Worm (Caenorhabditis elegans) whole organism, L4 larva: ENCODE measurements around the gene Y54G2A.28.
"Not testable (repeated sequence)": the region's sequence is repeated elsewhere in the genome, so short reads cannot be mapped to it uniquely, and the experiment has no call there.

Experiments used
- F37D6.2 ChIP-seq: sonication (generic microtip); optimal IDR thresholded peaks from 2 replicates; lab custom pipeline; 2016; ENCODE audit warnings: mild to moderate bottlenecking, missing genetic modification characterization, missing compliant biosample characterization
- F44E2.7 ChIP-seq: fragments of 200-800 bp; sonication (Bioruptor generic); IDR thresholded peaks from 2 replicates; pipeline ENCODE4 v2.1.2; 2022; ENCODE audit warnings: missing genetic modification characterization, missing compliant biosample characterization
- F49E8.2 ChIP-seq: sonication (generic microtip); optimal IDR thresholded peaks from 2 replicates; lab custom pipeline; 2016; ENCODE audit warnings: missing compliant biosample characterization, mild to moderate bottlenecking, missing genetic modification characterization, borderline replicate concordance
- T26A8.4 ChIP-seq: fragments of 200-800 bp; sonication (Bioruptor generic); IDR thresholded peaks from 2 replicates; pipeline ENCODE4 v1.3.6; 2022; ENCODE audit warnings: missing genetic modification characterization, missing compliant biosample characterization
- Y105C5A.15 ChIP-seq: fragments of 200-800 bp; sonication (Bioruptor generic); IDR thresholded peaks from 2 replicates; pipeline ENCODE4 v1.3.6; 2022; ENCODE audit warnings: missing genetic modification characterization, missing compliant biosample characterization
- Y5F2A.4 ChIP-seq: fragments of 200-800 bp; sonication (Bioruptor generic); optimal IDR thresholded peaks from 2 replicates; lab custom pipeline; 2018; ENCODE audit warnings: mild to moderate bottlenecking, missing genetic modification characterization, missing compliant biosample characterization
- Y75B8A.6 ChIP-seq: fragments of 200-800 bp; sonication (Bioruptor generic); IDR thresholded peaks from 2 replicates; pipeline ENCODE4 v1.3.6; 2022; ENCODE audit warnings: missing genetic modification reagents, missing genetic modification characterization, missing compliant biosample characterization
- ZK337.2 ChIP-seq: fragments of 200-800 bp; sonication (Bioruptor generic); IDR thresholded peaks from 2 replicates; pipeline ENCODE4 v1.3.6; 2022; ENCODE audit warnings: missing genetic modification reagents, missing genetic modification characterization, missing compliant biosample characterization
- ZK546.5 ChIP-seq, 2 experiments: sonication (generic microtip); optimal IDR thresholded peaks; 2 replicates each; lab custom pipeline; 2017; ENCODE audit warnings: missing biosample characterization in 2 of 2, missing genetic modification characterization in 2 of 2
- ama-1 ChIP-seq: fragments of 150-350 bp; optimal IDR thresholded peaks from 2 replicates; lab custom pipeline; 2014; ENCODE audit warnings: inconsistent platforms, mixed read lengths
- arid-1 ChIP-seq: fragments of 200-800 bp; sonication (Bioruptor generic); conservative IDR thresholded peaks from 2 replicates; pipeline ENCODE4 v1.3.6; 2022; ENCODE audit warnings: missing genetic modification reagents, missing genetic modification characterization, missing compliant biosample characterization
- ceh-44 ChIP-seq: fragments of 200-800 bp; sonication (Bioruptor generic); IDR thresholded peaks from 2 replicates; pipeline ENCODE4 v1.3.6; 2022; ENCODE audit warnings: missing genetic modification reagents, missing genetic modification characterization, missing compliant biosample characterization
- ctbp-1 ChIP-seq: fragments of 200-800 bp; sonication (Bioruptor generic); IDR thresholded peaks from 2 replicates; pipeline ENCODE4 v1.3.6; 2022; ENCODE audit warnings: missing genetic modification reagents, missing genetic modification characterization, missing compliant biosample characterization
- daf-8 ChIP-seq: fragments of 200-800 bp; sonication (Bioruptor generic); IDR thresholded peaks from 2 replicates; pipeline ENCODE4 v1.3.6; 2022; ENCODE audit warnings: missing genetic modification characterization, missing compliant biosample characterization
- dmd-6 ChIP-seq: fragments of 200-800 bp; sonication (Bioruptor generic); IDR thresholded peaks from 2 replicates; pipeline ENCODE4 v1.3.6; 2022; ENCODE audit warnings: missing genetic modification reagents, missing genetic modification characterization, missing compliant biosample characterization
- dmd-8 ChIP-seq: fragments of 200-800 bp; sonication (Bioruptor generic); IDR thresholded peaks from 2 replicates; pipeline ENCODE4 v1.3.6; 2022; ENCODE audit warnings: missing genetic modification characterization, missing compliant biosample characterization
- dpl-1 ChIP-seq: fragments of 150-350 bp; optimal IDR thresholded peaks from 2 replicates; lab custom pipeline; 2014; ENCODE audit warnings: missing biosample characterization, missing genetic modification reagents, missing genetic modification characterization
- duxl-1 ChIP-seq: sonication (generic microtip); optimal IDR thresholded peaks from 2 replicates; lab custom pipeline; 2016; ENCODE audit warnings: mild to moderate bottlenecking, missing genetic modification characterization, moderate library complexity, missing compliant biosample characterization; ENCODE audit not compliant: poor library complexity
- hmg-1.1 ChIP-seq: fragments of 200-800 bp; sonication (Bioruptor generic); IDR thresholded peaks from 2 replicates; pipeline ENCODE4 v1.3.6; 2022; ENCODE audit warnings: missing genetic modification reagents, missing genetic modification characterization, missing compliant biosample characterization
- lim-7 ChIP-seq: fragments of 200-800 bp; sonication (Bioruptor generic); IDR thresholded peaks from 2 replicates; pipeline ENCODE4 v1.3.6; 2022; ENCODE audit warnings: missing genetic modification characterization, missing compliant biosample characterization
- lin-1 ChIP-seq: fragments of 200-800 bp; sonication (Bioruptor generic); IDR thresholded peaks from 2 replicates; pipeline ENCODE4 v1.3.6; 2022; ENCODE audit warnings: missing genetic modification reagents, missing genetic modification characterization, missing compliant biosample characterization
- lin-13 ChIP-seq: fragments of 150-350 bp; optimal IDR thresholded peaks from 2 replicates; lab custom pipeline; 2014; ENCODE audit warnings: missing biosample characterization, missing genetic modification reagents, missing genetic modification characterization
- lin-15B ChIP-seq: fragments of 150-350 bp; sonication (generic microtip); optimal IDR thresholded peaks from 3 replicates; lab custom pipeline; 2014; ENCODE audit warnings: missing biosample characterization, missing genetic modification characterization
- lin-29 ChIP-seq: fragments of 200-800 bp; sonication (Bioruptor generic); IDR thresholded peaks from 2 replicates; pipeline ENCODE4 v1.3.6; 2022; ENCODE audit warnings: missing genetic modification reagents, missing genetic modification characterization, missing compliant biosample characterization
- lin-38 ChIP-seq: fragments of 200-800 bp; sonication (Bioruptor generic); IDR thresholded peaks from 2 replicates; pipeline ENCODE4 v1.3.6; 2022; ENCODE audit warnings: missing genetic modification reagents, missing genetic modification characterization, missing compliant biosample characterization
- lir-3 ChIP-seq: sonication (generic microtip); optimal IDR thresholded peaks from 2 replicates; lab custom pipeline; 2016; ENCODE audit warnings: mild to moderate bottlenecking, missing genetic modification characterization, missing compliant biosample characterization
- madf-5 ChIP-seq, 2 experiments: fragments of 200-800 bp; sonication (Bioruptor generic); IDR thresholded peaks; 2 replicates each; pipeline ENCODE4 v1.3.6; 2022; ENCODE audit warnings: missing compliant biosample characterization in 2 of 2, missing genetic modification characterization in 2 of 2
- madf-9 ChIP-seq: fragments of 200-800 bp; sonication (Bioruptor generic); conservative IDR thresholded peaks from 2 replicates; pipeline ENCODE4 v1.3.6; 2022; ENCODE audit warnings: missing genetic modification reagents, missing genetic modification characterization, missing compliant biosample characterization
- mdt-29 ChIP-seq: fragments of 200-800 bp; sonication (Bioruptor generic); IDR thresholded peaks from 2 replicates; pipeline ENCODE4 v1.3.6; 2022; ENCODE audit warnings: missing genetic modification reagents, missing genetic modification characterization, missing compliant biosample characterization
- mep-1 ChIP-seq: fragments of 150-350 bp; sonication (generic microtip); optimal IDR thresholded peaks from 3 replicates; lab custom pipeline; 2014; ENCODE audit warnings: missing biosample characterization, missing genetic modification characterization
- mes-2 ChIP-seq: sonication (generic microtip); optimal IDR thresholded peaks from 2 replicates; lab custom pipeline; 2016; ENCODE audit warnings: missing genotype, mild to moderate bottlenecking, missing genetic modification characterization, missing compliant biosample characterization; ENCODE audit not compliant: poor library complexity, severe bottlenecking
- nhr-10 ChIP-seq: fragments of 150-350 bp; optimal IDR thresholded peaks from 2 replicates; lab custom pipeline; 2014; ENCODE audit warnings: missing biosample characterization, missing genetic modification characterization
- nhr-102 ChIP-seq: sonication (generic microtip); optimal IDR thresholded peaks from 2 replicates; lab custom pipeline; 2016; ENCODE audit warnings: mild to moderate bottlenecking, missing genetic modification characterization, moderate library complexity, missing compliant biosample characterization
- nhr-111 ChIP-seq: fragments of 200-800 bp; sonication (Bioruptor generic); optimal IDR thresholded peaks from 2 replicates; lab custom pipeline; 2018; ENCODE audit warnings: mild to moderate bottlenecking, missing genetic modification characterization, missing compliant biosample characterization
- nhr-42 ChIP-seq: fragments of 200-800 bp; sonication (Bioruptor generic); IDR thresholded peaks from 2 replicates; pipeline ENCODE4 v1.3.6; 2022; ENCODE audit warnings: missing genetic modification characterization, missing compliant biosample characterization
- nhr-48 ChIP-seq: sonication (generic microtip); optimal IDR thresholded peaks from 2 replicates; lab custom pipeline; 2016; ENCODE audit warnings: mild to moderate bottlenecking, missing genetic modification characterization, missing compliant biosample characterization
- nhr-6 ChIP-seq: fragments of 150-350 bp; optimal IDR thresholded peaks from 2 replicates; lab custom pipeline; 2014; ENCODE audit warnings: missing biosample characterization, missing genetic modification characterization
- pha-4 ChIP-seq, 2 experiments: fragments of 150-350 bp in 1 of 2; fragments of 200-800 bp in 1 of 2; sonication (Bioruptor generic) in 1 of 2; IDR thresholded peaks in 1 of 2; optimal IDR thresholded peaks in 1 of 2; 2 replicates each; pipeline versions ENCODE4 v1.3.6 to Lab custom; 2014 to 2022; ENCODE audit warnings: missing genetic modification characterization in 2 of 2, missing genetic modification reagents in 2 of 2, missing biosample characterization in 1 of 2, missing compliant biosample characterization in 1 of 2
- php-3 ChIP-seq: fragments of 200-800 bp; sonication (Bioruptor generic); IDR thresholded peaks from 2 replicates; pipeline ENCODE4 v1.3.6; 2022; ENCODE audit warnings: missing genetic modification reagents, missing genetic modification characterization, missing compliant biosample characterization
- rbr-2 ChIP-seq: sonication (generic microtip); optimal IDR thresholded peaks from 2 replicates; lab custom pipeline; 2016; ENCODE audit warnings: missing genotype, missing genetic modification characterization, missing compliant biosample characterization
- saeg-2 ChIP-seq: fragments of 200-800 bp; sonication (Bioruptor generic); IDR thresholded peaks from 2 replicates; pipeline ENCODE4 v1.3.6; 2022; ENCODE audit warnings: missing genetic modification reagents, missing genetic modification characterization, missing compliant biosample characterization
- sdz-12 ChIP-seq: fragments of 200-800 bp; sonication (Bioruptor generic); optimal IDR thresholded peaks from 2 replicates; lab custom pipeline; 2018; ENCODE audit warnings: mild to moderate bottlenecking, missing genetic modification characterization, missing compliant biosample characterization
- snpc-1.2 ChIP-seq: fragments of 200-800 bp; sonication (Bioruptor generic); IDR thresholded peaks from 2 replicates; pipeline ENCODE4 v1.3.6; 2022; ENCODE audit warnings: missing genetic modification reagents, missing genetic modification characterization, missing compliant biosample characterization
- spr-3 ChIP-seq: fragments of 200-800 bp; sonication (Bioruptor generic); optimal IDR thresholded peaks from 2 replicates; lab custom pipeline; 2018; ENCODE audit warnings: mild to moderate bottlenecking, missing genetic modification characterization, missing compliant biosample characterization
- tra-1 ChIP-seq: fragments of 200-800 bp; sonication (Bioruptor generic); IDR thresholded peaks from 2 replicates; pipeline ENCODE4 v1.3.6; 2022; ENCODE audit warnings: missing genetic modification reagents, missing genetic modification characterization, missing compliant biosample characterization
- vab-7 ChIP-seq: fragments of 200-800 bp; sonication (Bioruptor generic); IDR thresholded peaks from 2 replicates; pipeline ENCODE4 v1.3.6; 2022; ENCODE audit warnings: missing genetic modification reagents, missing genetic modification characterization, missing compliant biosample characterization
- zip-11 ChIP-seq: fragments of 200-800 bp; sonication (Bioruptor generic); IDR thresholded peaks from 2 replicates; pipeline ENCODE4 v1.3.6; 2022; ENCODE audit warnings: missing genetic modification characterization, missing compliant biosample characterization
- zip-2 ChIP-seq: fragments of 150-350 bp; optimal IDR thresholded peaks from 2 replicates; lab custom pipeline; 2014; ENCODE audit warnings: missing biosample characterization, missing genetic modification characterization

The Y54G2A.28 gene

DNA sequence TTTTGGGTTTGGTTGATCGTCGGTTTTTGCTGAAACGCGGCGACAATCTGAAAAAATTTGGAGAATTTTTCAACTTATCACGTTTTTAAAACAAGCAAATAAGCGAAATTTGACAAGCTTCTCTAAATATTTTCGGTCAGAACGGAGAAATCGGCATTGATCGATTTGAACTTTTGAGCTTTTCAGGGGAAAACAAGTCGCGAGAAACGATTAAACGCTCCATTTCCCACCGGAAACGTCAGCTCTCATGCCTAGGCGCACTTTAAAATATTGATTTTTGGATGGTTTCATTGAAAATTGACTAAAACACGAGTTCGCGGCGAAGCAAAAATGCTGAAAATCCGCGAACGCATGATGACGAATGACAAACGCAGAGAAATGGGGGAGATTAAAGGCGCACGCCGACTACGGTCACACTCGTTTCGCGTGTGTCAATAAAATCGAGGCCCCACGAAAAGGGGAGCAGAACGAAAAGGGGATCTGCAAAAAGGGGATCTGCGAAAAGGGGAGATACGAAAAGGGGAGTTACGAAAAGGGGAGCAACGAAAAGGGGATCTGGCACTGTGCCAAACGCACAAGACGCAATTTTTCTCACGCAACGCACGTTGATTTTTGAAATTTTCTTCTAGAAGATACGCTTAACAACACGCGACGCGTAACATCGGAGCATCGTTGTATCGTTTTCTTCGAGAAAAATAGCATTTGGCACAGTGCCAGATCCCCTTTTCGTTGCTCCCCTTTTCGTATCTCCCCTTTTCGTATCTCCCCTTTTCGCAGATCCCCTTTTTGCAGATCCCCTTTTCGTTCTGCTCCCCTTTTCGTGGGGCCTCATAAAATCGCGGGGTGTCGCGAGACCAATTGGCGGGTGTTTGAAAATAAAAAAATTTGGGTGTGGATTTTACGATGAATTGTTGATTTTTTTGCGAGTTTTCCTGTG is 38.1 kb upstream of the Y54G2A.28 start, which contains the start of gene eel-1:
eel-1 (minus strand) TSS at position 51 of the 937 bp plus-strand sequence.
- TF ChIP-seq daf-8, result peak; percentile 77; the same call in 1 of the 2 replicates
- TF ChIP-seq nhr-42, result peak; percentile 97
- TF ChIP-seq saeg-2 (GFP tag; lab: Robert Waterston, UW), result peak; percentile 96
- TF ChIP-seq mep-1 (tag; lab: Kevin White, UChicago), result peak; percentile 97
- peak; percentile 77 for TF ChIP-seq spr-3
- peak; percentile 81; the same call in 1 of the 2 replicates for TF ChIP-seq zip-11 (GFP tag; lab: Robert Waterston, UW)
- TF ChIP-seq lin-15B (tag; lab: Kevin White, UChicago), result peak; percentile 70
- peak; percentile 97 for TF ChIP-seq pha-4 (GFP tag; IDR thresholded peaks at IDR 0.05; lab: Robert Waterston, UW)
- TF ChIP-seq pha-4 (tag; optimal IDR thresholded peaks at IDR 0.05; lab: Kevin White, UChicago), result not testable (repeated sequence)
- peak; percentile 88 for TF ChIP-seq F44E2.7 (GFP tag; lab: Robert Waterston, UW)
- TF ChIP-seq mdt-29 (GFP tag; lab: Robert Waterston, UW), result peak; percentile 96
- peak; percentile 93 for TF ChIP-seq F37D6.2 (tag; lab: Kevin White, UChicago)
- TF ChIP-seq madf-5 (GFP tag; IDR thresholded peaks at IDR 0.05; lab: Robert Waterston, UW), result peak; percentile 98
- TF ChIP-seq snpc-1.2, result peak; percentile 93
- TF ChIP-seq dmd-8 (GFP tag; lab: Robert Waterston, UW), result peak; percentile 92
- peak; percentile 100 for TF ChIP-seq tra-1 (GFP tag; lab: Robert Waterston, UW)
- peak; percentile 44 for TF ChIP-seq ama-1 (lab: Kevin White, UChicago)
- peak; percentile 73 for TF ChIP-seq lir-3 (tag; lab: Kevin White, UChicago)
- TF ChIP-seq ceh-44 (GFP tag; lab: Robert Waterston, UW), result peak; percentile 100
- peak; percentile 82 for TF ChIP-seq nhr-48 (tag; lab: Kevin White, UChicago)
- peak; percentile 90 for TF ChIP-seq nhr-102
- TF ChIP-seq vab-7 (GFP tag; lab: Robert Waterston, UW), result peak; percentile 100
- peak; percentile 58 for TF ChIP-seq Y5F2A.4 (GFP tag; lab: Kevin White, UChicago)
- peak; percentile 95 for TF ChIP-seq lin-13 (GFP tag; lab: Kevin White, UChicago)
- peak; percentile 98 for TF ChIP-seq lin-38 (GFP tag; lab: Robert Waterston, UW)
- peak; percentile 95 for TF ChIP-seq dpl-1 (GFP tag; lab: Kevin White, UChicago)
- peak; percentile 97 for TF ChIP-seq ctbp-1 (GFP tag; lab: Robert Waterston, UW)
- peak; percentile 90 for TF ChIP-seq lim-7
- TF ChIP-seq F49E8.2 (tag; lab: Kevin White, UChicago), result peak; percentile 84
- TF ChIP-seq hmg-1.1, result peak; percentile 96
- TF ChIP-seq arid-1 (GFP tag; lab: Robert Waterston, UW), result peak; percentile 98
- TF ChIP-seq lin-29 (GFP tag; lab: Robert Waterston, UW), result peak; percentile 95
- peak; percentile 98 for TF ChIP-seq Y75B8A.6
- peak; percentile 99 for TF ChIP-seq madf-9 (GFP tag; lab: Robert Waterston, UW)
- peak; percentile 52 for TF ChIP-seq zip-2 (tag; lab: Kevin White, UChicago)
- peak; percentile 98 for TF ChIP-seq dmd-6
- TF ChIP-seq nhr-6 (tag; lab: Kevin White, UChicago), result peak; percentile 47
- peak; percentile 98 for TF ChIP-seq lin-1 (GFP tag; lab: Robert Waterston, UW)
- TF ChIP-seq sdz-12, result peak; percentile 92
- peak; percentile 22 for TF ChIP-seq nhr-111
- peak; percentile 100 for TF ChIP-seq php-3 (GFP tag; lab: Robert Waterston, UW)
- TF ChIP-seq duxl-1 (tag; lab: Kevin White, UChicago), result peak; percentile 88
- peak; percentile 95 for TF ChIP-seq rbr-2 (tag; lab: Kevin White, UChicago)
- peak; percentile 75 for TF ChIP-seq nhr-10
- peak; percentile 98 for TF ChIP-seq T26A8.4 (GFP tag; lab: Robert Waterston, UW)
- TF ChIP-seq ZK337.2, result peak; percentile 99
- peak in 1 of 2 experiments; percentile 35 for TF ChIP-seq ZK546.5 (tag; optimal IDR thresholded peaks at IDR 0.05; lab: Kevin White, UChicago)
- TF ChIP-seq Y105C5A.15 (GFP tag; lab: Robert Waterston, UW), result peak; percentile 96
- TF ChIP-seq mes-2, result peak; percentile 98
